Fruit fly (Drosophila melanogaster) S2 (cell line): Measurements from ENCODE around the gene RhoGAP92B.

Source experiments
- CG8478 ChIP-seq: fragments of >200 bp; optimal IDR thresholded peaks from 2 replicates; lab custom pipeline; 2018
- CTCF ChIP-seq, 2 experiments: fragments of >200 bp; optimal IDR thresholded peaks; 2 replicates each; lab custom pipeline; 2018

DNA sequence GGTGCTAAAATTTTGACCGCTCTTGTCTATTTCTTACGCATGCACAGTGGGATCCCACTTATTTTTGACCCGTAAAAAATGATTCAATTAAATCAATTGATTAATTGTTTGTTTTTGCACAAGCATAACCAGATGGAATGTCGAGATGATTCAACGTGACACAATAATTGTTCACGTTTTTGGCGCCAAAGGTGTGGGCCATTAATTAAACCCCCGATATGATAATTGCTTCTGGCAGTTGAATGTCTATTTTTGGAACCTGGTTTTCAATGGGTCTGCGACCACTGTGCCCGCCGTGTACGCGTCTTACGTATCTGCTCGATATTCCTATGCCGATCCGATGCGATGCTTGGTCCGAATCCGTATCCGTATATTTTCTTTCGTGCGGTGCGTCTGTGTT is 12.9 kb upstream of the RhoGAP92B start:
- no peak for TF ChIP-seq CTCF (optimal IDR thresholded peaks at IDR 0.05; lab: Kevin White, UChicago)
- no peak for TF ChIP-seq CG8478 (lab: Kevin White, UChicago)
